Worm (Caenorhabditis elegans) whole organism, L4/young adult: Measurements from ENCODE around the gene cyp-33C3.

Experiments used
- W03F9.2 ChIP-seq: fragments of 150-350 bp; optimal IDR thresholded peaks from 2 replicates; lab custom pipeline; 2014; ENCODE audit warnings: missing biosample characterization, missing genetic modification characterization
- him-1 ChIP-seq: sonication (generic microtip); optimal IDR thresholded peaks from 2 replicates; lab custom pipeline; 2016; ENCODE audit warnings: missing genotype, missing genetic modification reagents, missing genetic modification characterization, missing compliant biosample characterization

DNA sequence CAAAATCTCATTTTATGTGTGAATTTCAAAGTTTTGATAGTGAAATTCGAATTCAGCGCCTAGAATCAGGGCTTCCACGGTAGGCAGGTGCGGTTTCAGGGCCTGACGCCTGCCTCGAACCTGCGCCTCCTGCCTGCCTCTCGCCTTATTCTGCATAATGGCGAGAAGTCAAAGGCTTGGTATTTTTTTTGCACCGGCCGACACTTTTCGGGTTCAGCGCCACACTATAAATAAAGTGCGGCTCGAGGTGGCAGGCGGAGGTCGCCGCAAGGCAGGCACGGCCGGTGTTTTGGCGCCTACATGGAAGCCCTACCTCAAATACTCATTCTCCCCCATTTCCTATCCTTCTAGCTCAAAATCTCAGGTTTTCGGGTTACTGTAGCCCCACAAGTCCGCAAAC, 42.2 kb upstream of the cyp-33C3 start:
- TF ChIP-seq him-1 (tag; lab: Kevin White, UChicago) (no peak), W03F9.2 (tag; lab: Kevin White, UChicago) (no peak)
